Fruit fly (Drosophila melanogaster): ENCODE data around the gene CG2217.

DNA sequence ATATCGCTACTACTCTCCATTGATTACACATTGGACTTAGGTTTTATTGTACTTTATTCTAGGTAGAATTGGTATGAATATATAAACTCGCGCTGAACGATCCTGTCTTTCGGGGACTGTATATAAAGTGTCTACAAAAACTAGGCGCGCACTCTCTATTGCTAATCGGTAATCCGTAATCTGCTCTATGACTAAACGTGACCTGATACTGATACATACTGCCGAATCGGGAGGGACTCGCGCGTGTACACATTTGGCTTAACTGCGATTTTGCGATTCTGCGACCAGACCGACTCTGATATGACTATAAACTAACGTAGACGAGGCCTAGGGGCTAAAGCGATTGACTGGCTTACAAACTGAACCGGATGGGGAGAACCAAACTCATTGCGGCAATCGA is 2.9 kb upstream of the CG2217 start:
- TF ChIP-seq CG8478 (optimal IDR thresholded peaks at IDR 0.05) (no peak), psq (optimal IDR thresholded peaks at IDR 0.05) (no peak), Dll (optimal IDR thresholded peaks at IDR 0.05) (no peak), pan (optimal IDR thresholded peaks at IDR 0.05) (no peak), usp (GFP tag; optimal IDR thresholded peaks at IDR 0.05) (no peak), EcR (GFP tag; optimal IDR thresholded peaks at IDR 0.05) (no peak)
